Worm (Caenorhabditis elegans) whole organism, late embryonic: ENCODE results near the gene C31E10.6.

ENCODE experiments used
- C38D4.7 ChIP-seq: fragments of 200-800 bp; sonication (Bioruptor generic); optimal IDR thresholded peaks from 2 replicates; lab custom pipeline; 2018; ENCODE audit warnings: mild to moderate bottlenecking, missing genetic modification characterization, moderate library complexity, missing compliant biosample characterization
- F13H6.1 ChIP-seq: sonication (generic microtip); optimal IDR thresholded peaks from 2 replicates; lab custom pipeline; 2016; ENCODE audit warnings: missing genetic modification characterization, missing compliant biosample characterization
- ceh-18 ChIP-seq: sonication (generic microtip); optimal IDR thresholded peaks from 2 replicates; lab custom pipeline; 2016; ENCODE audit warnings: missing genetic modification characterization, missing compliant biosample characterization
- dmd-4 ChIP-seq: sonication (generic microtip); optimal IDR thresholded peaks from 2 replicates; lab custom pipeline; 2016; ENCODE audit warnings: borderline replicate concordance, missing genetic modification characterization, missing compliant biosample characterization
- ets-4 ChIP-seq: sonication (generic microtip); optimal IDR thresholded peaks from 2 replicates; lab custom pipeline; 2016; ENCODE audit warnings: missing genetic modification characterization, missing compliant biosample characterization
- mec-3 ChIP-seq: sonication (generic microtip); optimal IDR thresholded peaks from 2 replicates; lab custom pipeline; 2016; ENCODE audit warnings: borderline replicate concordance, missing genetic modification characterization, missing compliant biosample characterization
- nhr-232 ChIP-seq: sonication (generic microtip); optimal IDR thresholded peaks from 2 replicates; lab custom pipeline; 2016; ENCODE audit warnings: missing genetic modification characterization, missing compliant biosample characterization
- unc-42 ChIP-seq: sonication (generic microtip); optimal IDR thresholded peaks from 2 replicates; lab custom pipeline; 2016; ENCODE audit warnings: missing genotype, missing genetic modification characterization, missing compliant biosample characterization
- unc-55 ChIP-seq: sonication (generic microtip); optimal IDR thresholded peaks from 2 replicates; lab custom pipeline; 2017; ENCODE audit warnings: missing biosample characterization, missing genetic modification reagents, missing genetic modification characterization
- zip-5 ChIP-seq: sonication (generic microtip); optimal IDR thresholded peaks from 2 replicates; lab custom pipeline; 2016; ENCODE audit warnings: missing genetic modification characterization, missing compliant biosample characterization

The C31E10.6 gene

DNA sequence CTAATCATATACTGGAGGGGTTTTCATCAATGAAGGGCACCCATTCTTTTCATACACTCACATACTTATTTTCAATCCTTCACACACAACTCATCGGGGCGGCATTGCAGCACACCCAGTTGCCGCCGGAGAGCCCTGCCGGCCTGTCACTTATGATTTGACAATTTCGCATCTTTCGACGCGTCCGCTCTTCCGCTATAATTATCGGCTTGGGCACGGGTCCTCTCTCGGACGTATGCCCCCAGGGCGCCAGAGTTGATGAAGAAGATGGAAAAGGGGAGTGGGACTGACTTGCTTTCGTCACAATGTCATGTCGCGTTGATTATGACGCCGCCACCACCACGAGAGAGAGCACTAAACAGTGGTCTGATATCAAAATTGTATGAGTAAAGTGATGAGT, 48.2 kb downstream of the C31E10.6 start:
- TF ChIP-seq F13H6.1 (tag; lab: Kevin White, UChicago) (no peak), ceh-18 (peak; percentile 16), unc-42 (peak; percentile 13), unc-55 (peak; percentile 91)
- TF ChIP-seq, all 69 proteins: peak for 3

DNA sequence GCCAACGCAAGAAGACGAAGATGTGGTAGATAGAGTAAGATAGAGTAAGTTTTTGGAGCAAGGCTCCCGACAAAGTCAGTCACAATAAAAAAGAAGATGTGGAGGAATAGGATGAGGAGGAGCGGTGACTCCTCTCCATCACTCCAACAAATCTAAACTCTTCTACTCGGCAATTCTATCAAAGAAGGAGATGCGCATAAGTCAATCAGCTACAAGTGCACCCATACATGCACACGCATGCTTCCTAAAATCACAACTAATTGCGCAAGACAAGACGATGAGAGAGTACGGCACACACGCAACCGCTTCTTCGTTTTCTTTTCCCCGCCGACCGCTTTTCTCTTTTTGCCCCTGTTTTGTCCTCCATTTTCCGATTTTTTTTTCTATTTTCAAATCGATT, 51.5 kb downstream of the C31E10.6 start:
- TF ChIP-seq C38D4.7 (GFP tag; lab: Kevin White, UChicago): no peak
- TF ChIP-seq zip-5: no peak
- TF ChIP-seq ets-4 (tag; lab: Kevin White, UChicago): no peak
- TF ChIP-seq nhr-232 (tag; lab: Kevin White, UChicago): no peak
- no peak for TF ChIP-seq mec-3
- TF ChIP-seq F13H6.1 (tag; lab: Kevin White, UChicago): no peak
- TF ChIP-seq unc-42: peak; percentile 89
- no peak for TF ChIP-seq dmd-4
